Worm (Caenorhabditis elegans): ENCODE data around the gene nhr-4.
"Not testable (repeated sequence)": the region's sequence is repeated elsewhere in the genome, so short reads cannot be mapped to it uniquely, and the experiment has no call there.

The nhr-4 gene

DNA sequence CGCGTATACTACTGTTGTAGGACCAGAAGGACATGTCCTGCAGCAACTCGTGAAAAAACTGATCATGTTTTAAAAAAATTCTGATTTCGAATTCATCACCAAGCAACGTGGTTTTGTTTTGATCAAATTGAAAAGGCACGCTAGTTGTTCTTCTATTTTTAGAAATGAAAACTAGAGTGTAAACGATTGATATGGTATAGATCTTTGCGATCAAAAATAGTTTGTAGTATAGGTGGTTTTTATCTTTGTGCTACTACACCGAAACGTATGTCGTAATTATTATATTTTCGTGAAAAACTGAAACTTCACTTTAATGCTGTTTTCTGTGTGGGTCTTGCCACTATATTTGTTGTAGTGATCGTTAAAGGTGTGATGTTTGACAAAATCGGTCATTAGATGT is 12.3 kb upstream of the nhr-4 start:
- TF ChIP-seq T22C8.4 (GFP tag; IDR thresholded peaks at IDR 0.05) = no peak
- TF ChIP-seq ztf-23 (GFP tag; IDR thresholded peaks at IDR 0.05) = no peak

DNA sequence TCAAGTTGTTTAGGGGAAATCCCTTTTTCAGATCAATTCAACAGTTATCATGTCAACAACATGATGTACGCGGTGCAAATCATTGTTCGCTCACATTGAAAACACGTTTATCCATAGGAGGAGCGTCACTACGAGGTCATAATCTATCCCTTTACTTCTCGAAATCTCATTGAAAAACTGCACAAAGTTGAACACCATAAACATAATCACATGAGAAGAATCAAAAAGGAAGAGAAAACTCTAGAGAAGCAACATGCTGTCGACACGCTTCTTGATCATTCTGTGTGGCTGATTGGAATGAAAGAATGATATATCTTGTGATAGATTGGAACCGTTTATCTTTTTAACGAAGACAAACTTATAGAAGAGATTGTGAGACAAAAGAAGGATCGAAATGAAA is 11.2 kb upstream of the nhr-4 start:
- TF ChIP-seq ref-1 (GFP tag; conservative IDR thresholded peaks at IDR 0.05) (no peak), ztf-23 (GFP tag; IDR thresholded peaks at IDR 0.05) (no peak)

DNA sequence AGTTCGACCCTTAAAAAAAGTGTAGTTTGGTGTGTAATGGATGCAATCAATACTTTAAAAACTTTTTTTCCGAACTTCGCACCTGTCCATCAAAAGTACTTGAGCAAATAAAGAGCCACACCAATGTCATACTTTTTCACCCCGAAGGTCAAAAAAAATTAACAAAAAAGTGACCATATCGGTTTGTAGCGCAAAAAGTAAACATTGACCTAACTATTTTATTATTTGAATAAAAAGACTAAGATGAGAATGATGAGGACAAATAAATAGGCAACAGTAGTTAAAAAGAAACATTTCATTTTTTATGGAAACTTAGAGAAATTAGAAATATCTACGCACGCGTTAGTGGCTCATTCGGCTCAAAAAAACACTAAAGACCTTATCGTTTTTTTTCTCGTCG is 9.8 kb upstream of the nhr-4 start:
- TF ChIP-seq ref-1 (GFP tag; conservative IDR thresholded peaks at IDR 0.05) = no peak
- TF ChIP-seq T22C8.4 (GFP tag; IDR thresholded peaks at IDR 0.05) = no peak
- no peak for TF ChIP-seq tab-1 (GFP tag; IDR thresholded peaks at IDR 0.05)
- TF ChIP-seq klf-2 (GFP tag; conservative IDR thresholded peaks at IDR 0.05) = no peak
- no peak for TF ChIP-seq ztf-23 (GFP tag; IDR thresholded peaks at IDR 0.05)
- no peak for TF ChIP-seq cog-1 (tag; optimal IDR thresholded peaks at IDR 0.05)
- no peak for TF ChIP-seq med-1 (GFP tag; optimal IDR thresholded peaks at IDR 0.05; ENCODE audit: insufficient read depth)

DNA sequence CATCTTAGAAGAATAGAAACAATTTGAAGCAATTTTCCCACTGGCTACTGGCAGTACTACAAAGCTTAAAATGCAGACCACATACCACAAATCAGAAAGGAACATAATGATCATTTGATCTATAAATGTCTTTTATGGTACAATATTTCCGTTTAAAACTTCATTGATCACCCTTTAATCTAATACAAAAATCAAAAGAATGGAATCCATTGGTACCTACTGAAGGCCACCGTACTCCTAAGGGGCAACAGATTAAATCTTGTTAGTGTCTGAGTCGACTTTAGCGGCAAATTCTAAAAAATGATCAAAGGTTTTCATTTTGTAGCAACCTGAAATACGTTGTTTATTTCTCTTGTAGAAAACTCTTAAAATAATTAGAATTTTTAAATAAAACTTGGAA is 6.9 kb upstream of the nhr-4 start:
- TF ChIP-seq ref-1 (GFP tag; conservative IDR thresholded peaks at IDR 0.05) (no peak), cog-1 (tag; optimal IDR thresholded peaks at IDR 0.05) (no peak), klf-2 (GFP tag; conservative IDR thresholded peaks at IDR 0.05) (no peak), ztf-29 (GFP tag; IDR thresholded peaks at IDR 0.05) (no peak), tab-1 (GFP tag; IDR thresholded peaks at IDR 0.05) (no peak), med-1 (GFP tag; optimal IDR thresholded peaks at IDR 0.05; ENCODE audit: insufficient read depth) (no peak), flt-1 (GFP tag; IDR thresholded peaks at IDR 0.05) (no peak), T22C8.4 (GFP tag; IDR thresholded peaks at IDR 0.05) (no peak), ztf-23 (GFP tag; IDR thresholded peaks at IDR 0.05) (no peak)

DNA sequence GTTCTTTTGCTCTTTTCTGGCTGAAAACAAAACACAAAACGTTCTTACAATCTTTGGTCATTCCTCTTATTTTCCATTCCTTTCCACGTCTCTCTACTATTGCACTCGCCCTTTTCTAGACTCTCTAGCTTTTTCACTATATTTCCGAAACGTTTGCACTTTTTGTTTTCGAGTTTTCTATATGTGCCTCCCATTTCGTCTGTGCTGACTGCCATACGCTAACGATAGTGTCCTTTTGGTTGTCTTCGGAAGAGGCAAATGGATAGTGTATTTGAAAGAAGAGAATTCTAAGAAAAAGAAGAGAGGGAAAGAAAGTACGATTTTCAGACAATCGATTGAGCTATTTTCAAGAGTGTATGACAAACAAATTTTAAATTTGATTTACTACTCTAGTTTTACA is 6.3 kb upstream of the nhr-4 start:
- TF ChIP-seq flt-1 (GFP tag; IDR thresholded peaks at IDR 0.05) (no peak), klf-2 (GFP tag; conservative IDR thresholded peaks at IDR 0.05) (no peak), tab-1 (GFP tag; IDR thresholded peaks at IDR 0.05) (no peak), ztf-29 (GFP tag; IDR thresholded peaks at IDR 0.05) (no peak)

DNA sequence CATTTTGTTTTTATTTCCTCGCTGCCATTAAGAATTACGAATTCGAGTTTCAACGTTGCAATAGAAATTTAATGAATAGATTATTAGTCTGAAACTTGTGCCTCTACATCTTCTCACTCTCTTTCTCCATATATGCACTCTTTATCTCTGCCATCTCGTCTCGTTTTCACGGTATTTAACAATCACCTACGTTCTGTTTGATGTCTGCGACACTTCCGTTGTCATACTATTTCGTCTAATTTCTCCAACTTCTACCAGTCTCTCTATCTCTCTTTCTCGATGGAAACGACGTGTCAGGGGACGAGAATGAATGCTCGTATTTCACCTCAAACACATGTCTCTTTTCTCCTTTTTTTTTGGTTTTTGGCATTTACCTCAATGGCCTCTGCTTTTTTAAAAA is 5.3 kb upstream of the nhr-4 start:
- no peak for TF ChIP-seq cog-1 (tag; optimal IDR thresholded peaks at IDR 0.05)
- TF ChIP-seq ztf-23 (GFP tag; IDR thresholded peaks at IDR 0.05) = no peak
- no peak for TF ChIP-seq ztf-29 (GFP tag; IDR thresholded peaks at IDR 0.05)
- no peak for TF ChIP-seq tab-1 (GFP tag; IDR thresholded peaks at IDR 0.05)
- no peak for TF ChIP-seq T22C8.4 (GFP tag; IDR thresholded peaks at IDR 0.05)
- TF ChIP-seq klf-2 (GFP tag; conservative IDR thresholded peaks at IDR 0.05) = no peak
- TF ChIP-seq ref-1 (GFP tag; conservative IDR thresholded peaks at IDR 0.05) = no peak
- no peak for TF ChIP-seq flt-1 (GFP tag; IDR thresholded peaks at IDR 0.05)

DNA sequence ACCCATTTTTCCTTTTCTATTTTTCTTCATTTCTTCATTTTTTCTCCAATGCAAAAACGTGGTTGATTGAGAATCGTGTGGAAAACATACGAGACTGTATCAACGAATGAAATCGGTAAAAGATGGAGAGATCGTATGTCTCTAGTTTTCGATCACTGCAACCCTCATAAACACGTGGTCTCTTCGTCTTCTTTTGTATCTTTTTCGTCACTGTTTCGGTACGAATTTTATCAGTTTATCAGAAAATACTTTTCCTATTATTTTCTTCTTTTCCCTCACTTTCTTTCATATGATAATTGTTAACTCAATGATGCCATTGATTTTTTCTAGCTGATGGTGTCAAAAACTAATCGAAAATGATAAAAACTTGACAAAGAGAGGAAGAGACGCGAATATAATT is 3.5 kb upstream of the nhr-4 start:
- no peak for TF ChIP-seq ref-1 (GFP tag; conservative IDR thresholded peaks at IDR 0.05)
- no peak for TF ChIP-seq klf-2 (GFP tag; conservative IDR thresholded peaks at IDR 0.05)
- no peak for TF ChIP-seq tab-1 (GFP tag; IDR thresholded peaks at IDR 0.05)
- TF ChIP-seq ztf-29 (GFP tag; IDR thresholded peaks at IDR 0.05) = no peak
- no peak for TF ChIP-seq ztf-23 (GFP tag; IDR thresholded peaks at IDR 0.05)
- no peak for TF ChIP-seq cog-1 (tag; optimal IDR thresholded peaks at IDR 0.05)
- no peak for TF ChIP-seq med-1 (GFP tag; optimal IDR thresholded peaks at IDR 0.05; ENCODE audit: insufficient read depth)
- TF ChIP-seq T22C8.4 (GFP tag; IDR thresholded peaks at IDR 0.05) = no peak
- TF ChIP-seq flt-1 (GFP tag; IDR thresholded peaks at IDR 0.05) = no peak

DNA sequence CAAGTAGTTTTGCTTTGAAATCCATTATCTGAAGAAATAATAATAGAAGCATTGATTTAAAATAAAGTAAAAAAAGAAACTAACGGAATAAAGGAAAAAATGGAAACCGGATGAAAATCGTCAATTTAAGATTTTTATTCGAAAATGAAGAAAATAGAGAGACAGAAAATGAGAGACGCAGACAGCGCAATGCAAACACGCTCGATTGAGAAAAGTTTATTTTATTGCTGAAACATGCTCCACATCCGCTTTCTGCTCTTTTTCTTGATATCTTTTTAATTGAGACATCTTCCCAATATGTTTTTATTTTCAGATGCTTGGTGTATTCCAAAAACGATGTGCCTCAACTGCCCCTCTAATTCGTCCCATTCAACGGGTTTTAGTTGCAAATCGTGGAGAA is 5.1 kb downstream of the nhr-4 start, which contains the start of the genes prp-18 and mccc-1:
Gene prp-18, minus strand, starts transcription at position 127 of the 400 bp plus-strand sequence.
Gene mccc-1, plus strand, starts transcription at position 314 of the 400 bp plus-strand sequence.
- no peak for TF ChIP-seq med-1 (GFP tag; optimal IDR thresholded peaks at IDR 0.05; ENCODE audit: insufficient read depth)
- TF ChIP-seq flt-1 (GFP tag; IDR thresholded peaks at IDR 0.05) = no peak
- no peak for TF ChIP-seq cog-1 (tag; optimal IDR thresholded peaks at IDR 0.05)
- no peak for TF ChIP-seq ztf-29 (GFP tag; IDR thresholded peaks at IDR 0.05)
- TF ChIP-seq ztf-23 (GFP tag; IDR thresholded peaks at IDR 0.05) = no peak
- TF ChIP-seq ref-1 (GFP tag; conservative IDR thresholded peaks at IDR 0.05) = no peak
- no peak for TF ChIP-seq T22C8.4 (GFP tag; IDR thresholded peaks at IDR 0.05)
- TF ChIP-seq klf-2 (GFP tag; conservative IDR thresholded peaks at IDR 0.05) = no peak
- no peak for TF ChIP-seq tab-1 (GFP tag; IDR thresholded peaks at IDR 0.05)

ce11 chrIV:9889857-9890256 is 10.7 kb downstream of the nhr-4 start, which contains the start of gene ttbk-3:
Gene ttbk-3, minus strand, starts transcription at chrIV:9889957.
- no peak for TF ChIP-seq ztf-23 (GFP tag; IDR thresholded peaks at IDR 0.05)

DNA sequence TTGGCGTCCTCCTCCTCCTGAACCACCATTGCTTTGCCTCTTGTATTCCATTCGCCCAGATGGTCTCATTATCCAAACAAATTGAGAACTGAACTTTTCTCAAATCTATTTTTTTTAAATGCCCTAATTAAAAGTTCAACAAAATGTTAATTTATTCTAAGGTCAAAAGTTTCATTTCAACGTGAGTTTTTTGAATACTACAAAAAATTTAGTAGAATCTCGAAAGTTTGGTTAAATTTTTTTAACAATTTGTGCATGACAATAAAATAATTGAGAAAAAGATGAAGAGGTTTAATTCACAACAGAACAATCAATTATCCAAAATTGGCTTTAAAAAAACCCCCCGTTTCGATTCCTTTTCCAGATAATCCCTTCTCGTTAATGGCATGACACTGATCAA is 12.8 kb downstream of the nhr-4 start, which contains the start of gene F32B6.4:
Gene F32B6.4, minus strand, starts transcription at position 101 of the 400 bp plus-strand sequence.
- TF ChIP-seq tab-1 (GFP tag; IDR thresholded peaks at IDR 0.05) (no peak), ref-1 (GFP tag; conservative IDR thresholded peaks at IDR 0.05) (no peak), flt-1 (GFP tag; IDR thresholded peaks at IDR 0.05) (no peak), ztf-23 (GFP tag; IDR thresholded peaks at IDR 0.05) (no peak), klf-2 (GFP tag; conservative IDR thresholded peaks at IDR 0.05) (no peak), T22C8.4 (GFP tag; IDR thresholded peaks at IDR 0.05) (no peak), cog-1 (tag; optimal IDR thresholded peaks at IDR 0.05) (no peak), ztf-29 (GFP tag; IDR thresholded peaks at IDR 0.05) (no peak)

ce11 chrIV:9893649-9894048 is 14.5 kb downstream of the nhr-4 start, which contains the start of gene sss-1:
Gene sss-1, minus strand, starts transcription at chrIV:9893749.
- not testable (repeated sequence) for TF ChIP-seq T22C8.4, flt-1, ztf-23 (GFP tag; IDR thresholded peaks at IDR 0.05)

Data from whole organism, midembryonic.